Fruit fly (Drosophila melanogaster) whole organism, embryonic: ENCODE results near the gene CG32176.

Experiments used
- Adf1 ChIP-seq: fragments of 200-800 bp; sonication (Bioruptor generic); IDR thresholded peaks from 2 replicates; pipeline ENCODE4 v1.3.6; 2022; ENCODE audit warnings: missing biosample characterization, missing genetic modification characterization
- Antp ChIP-seq: fragments of 200-800 bp; sonication (Bioruptor generic); optimal IDR thresholded peaks from 3 replicates; lab custom pipeline; 2016; ENCODE audit warnings: missing biosample characterization, missing genetic modification characterization
- Awh ChIP-seq: fragments of 200-800 bp; sonication (Bioruptor generic); IDR thresholded peaks from 2 replicates; pipeline ENCODE4, ENCODE4 v1.3.6; 2022; ENCODE audit warnings: missing biosample characterization, missing genetic modification characterization
- BtbVII ChIP-seq: fragments of 200-800 bp; sonication (Bioruptor generic); optimal IDR thresholded peaks from 3 replicates; lab custom pipeline; 2017; ENCODE audit warnings: missing biosample characterization, mild to moderate bottlenecking, missing genetic modification characterization
- CG10366 ChIP-seq: fragments of 200-800 bp; sonication (Bioruptor generic); IDR thresholded peaks from 2 replicates; pipeline ENCODE4 v1.3.6; 2022; ENCODE audit warnings: missing biosample characterization, missing genetic modification characterization
- CG10959 ChIP-seq: fragments of 200-800 bp; sonication (Bioruptor generic); IDR thresholded peaks from 2 replicates; pipeline ENCODE4 v1.3.6; 2022; ENCODE audit warnings: missing biosample characterization, missing genetic modification characterization
- CG11398 ChIP-seq: fragments of 200-800 bp; sonication (Bioruptor generic); optimal IDR thresholded peaks from 2 replicates; lab custom pipeline; 2016; ENCODE audit warnings: missing biosample characterization, missing genetic modification characterization
- CG11695 ChIP-seq: fragments of 200-800 bp; sonication (Bioruptor generic); IDR thresholded peaks from 3 replicates; pipeline ENCODE4 v1.3.6; 2022; ENCODE audit warnings: missing biosample characterization, missing genetic modification characterization
- CG12236 ChIP-seq: fragments of 200-800 bp; sonication (Bioruptor generic); optimal IDR thresholded peaks from 2 replicates; lab custom pipeline; 2016; ENCODE audit warnings: missing biosample characterization, missing genetic modification characterization
- CG13894 ChIP-seq: fragments of 200-800 bp; sonication (Bioruptor generic); optimal IDR thresholded peaks from 3 replicates; lab custom pipeline; 2018; ENCODE audit warnings: missing biosample characterization, mild to moderate bottlenecking, missing genetic modification characterization, moderate library complexity
- CG17361 ChIP-seq: fragments of 200-800 bp; sonication (Bioruptor generic); IDR thresholded peaks from 3 replicates; pipeline ENCODE4 v1.3.6; 2022; ENCODE audit warnings: missing biosample characterization, missing genetic modification characterization
- CG17568 ChIP-seq: fragments of 200-800 bp; sonication (Bioruptor generic); optimal IDR thresholded peaks from 2 replicates; lab custom pipeline; 2018; ENCODE audit warnings: missing biosample characterization, mild to moderate bottlenecking, missing genetic modification characterization, moderate library complexity
- CG18476 ChIP-seq: fragments of 200-800 bp; sonication (Bioruptor generic); optimal IDR thresholded peaks from 2 replicates; lab custom pipeline; 2016; ENCODE audit warnings: missing biosample characterization, mild to moderate bottlenecking, missing genetic modification characterization
- CG31441 ChIP-seq: fragments of 200-800 bp; sonication (Bioruptor generic); IDR thresholded peaks from 2 replicates; pipeline ENCODE4 v1.3.6; 2022; ENCODE audit warnings: missing biosample characterization, missing genetic modification characterization
- CG32532 ChIP-seq: fragments of 200-800 bp; sonication (Bioruptor generic); IDR thresholded peaks from 2 replicates; pipeline ENCODE4 v1.3.6; 2022; ENCODE audit warnings: missing biosample characterization, missing genetic modification characterization
- CG32772 ChIP-seq: fragments of 200-800 bp; sonication (Bioruptor generic); IDR thresholded peaks from 2 replicates; pipeline ENCODE4 v1.3.6; 2022; ENCODE audit warnings: missing biosample characterization, missing genetic modification characterization
- CG33557 ChIP-seq: fragments of 200-800 bp; sonication (Bioruptor generic); optimal IDR thresholded peaks from 2 replicates; lab custom pipeline; 2019; ENCODE audit warnings: missing biosample characterization, mild to moderate bottlenecking, missing genetic modification characterization, moderate library complexity
- CG34224 ChIP-seq: fragments of 200-800 bp; sonication (Bioruptor generic); IDR thresholded peaks from 3 replicates; pipeline ENCODE4 v1.3.6; 2022; ENCODE audit warnings: missing biosample characterization, missing genetic modification characterization; ENCODE audit not compliant: partially characterized antibody
- CG6791 ChIP-seq: fragments of 200-800 bp; sonication (Bioruptor generic); IDR thresholded peaks from 3 replicates; pipeline ENCODE4 v1.3.6; 2022; ENCODE audit warnings: missing biosample characterization, missing genetic modification characterization; ENCODE audit not compliant: partially characterized antibody
- CG7745 ChIP-seq: fragments of 200-800 bp; sonication (Bioruptor generic); optimal IDR thresholded peaks from 2 replicates; lab custom pipeline; 2018; ENCODE audit warnings: missing biosample characterization, mild to moderate bottlenecking, missing genetic modification characterization, moderate library complexity
- CG8765 ChIP-seq: fragments of 200-800 bp; sonication (Bioruptor generic); IDR thresholded peaks from 2 replicates; pipeline ENCODE4 v1.3.6; 2022; ENCODE audit warnings: missing biosample characterization, missing genetic modification characterization
- Drgx ChIP-seq: fragments of 200-800 bp; sonication (Bioruptor generic); IDR thresholded peaks from 2 replicates; pipeline ENCODE4 v1.3.6; 2022; ENCODE audit warnings: missing biosample characterization, missing genetic modification characterization
- Eip74EF ChIP-seq, 2 experiments: fragments of 200-800 bp in 1 of 2; fragments of >200 bp in 1 of 2; sonication (Bioruptor generic) in 1 of 2; optimal IDR thresholded peaks; 2 replicates each; lab custom pipeline; 2017 to 2019; ENCODE audit warnings: missing biosample characterization in 2 of 2, missing genetic modification characterization in 2 of 2, mild to moderate bottlenecking in 1 of 2, moderate library complexity in 1 of 2
- Fer2 ChIP-seq: fragments of 200-800 bp; sonication (Bioruptor generic); optimal IDR thresholded peaks from 2 replicates; lab custom pipeline; 2018; ENCODE audit warnings: missing biosample characterization, mild to moderate bottlenecking, missing genetic modification characterization, moderate library complexity
- H2.0 ChIP-seq: fragments of 200-800 bp; sonication (Bioruptor generic); IDR thresholded peaks from 2 replicates; pipeline ENCODE4 v1.3.6; 2022; ENCODE audit warnings: missing biosample characterization, missing genetic modification characterization
- HHEX ChIP-seq: fragments of 200-800 bp; sonication (Bioruptor generic); optimal IDR thresholded peaks from 3 replicates; lab custom pipeline; 2017; ENCODE audit warnings: missing biosample characterization, mild to moderate bottlenecking, missing genetic modification characterization, missing genetic modification reagents
- Hmx ChIP-seq: fragments of 200-800 bp; sonication (Bioruptor generic); optimal IDR thresholded peaks from 2 replicates; lab custom pipeline; 2016; ENCODE audit warnings: missing biosample characterization, missing genetic modification characterization
- Hr78 ChIP-seq, 2 experiments: fragments of 200-800 bp in 1 of 2; fragments of >200 bp in 1 of 2; sonication (Bioruptor generic) in 1 of 2; optimal IDR thresholded peaks; 2 replicates each; lab custom pipeline; 2017 to 2019; ENCODE audit warnings: missing biosample characterization in 2 of 2, missing genetic modification characterization in 2 of 2, mild to moderate bottlenecking in 1 of 2, moderate library complexity in 1 of 2
- Nf-YA ChIP-seq: fragments of 200-800 bp; sonication (Bioruptor generic); IDR thresholded peaks from 2 replicates; pipeline ENCODE4 v1.3.6; 2022; ENCODE audit warnings: missing biosample characterization, missing genetic modification characterization
- Pdp1 ChIP-seq, 2 experiments: fragments of 200-800 bp; sonication (Bioruptor generic); optimal IDR thresholded peaks; 3 replicates each; lab custom pipeline; 2016; ENCODE audit warnings: missing biosample characterization in 2 of 2, missing genetic modification characterization in 2 of 2, mild to moderate bottlenecking in 1 of 2, moderate library complexity in 1 of 2
- Rfx ChIP-seq: fragments of 200-800 bp; sonication (Bioruptor generic); IDR thresholded peaks from 2 replicates; pipeline ENCODE4 v1.3.6; 2022; ENCODE audit warnings: missing biosample characterization, missing genetic modification characterization
- Xbp1 ChIP-seq: fragments of 200-800 bp; sonication (Bioruptor generic); optimal IDR thresholded peaks from 3 replicates; lab custom pipeline; 2016; ENCODE audit warnings: missing biosample characterization, mild to moderate bottlenecking, missing genetic modification characterization
- ara ChIP-seq: fragments of 200-800 bp; sonication (Bioruptor generic); IDR thresholded peaks from 2 replicates; pipeline ENCODE4 v1.3.6; 2022; ENCODE audit warnings: missing biosample characterization, missing genetic modification characterization
- chn ChIP-seq: fragments of 200-800 bp; sonication (Bioruptor generic); optimal IDR thresholded peaks from 2 replicates; lab custom pipeline; 2016; ENCODE audit warnings: missing biosample characterization, missing genetic modification characterization
- dpn ChIP-seq, 2 experiments: fragments of 200-800 bp; sonication (Bioruptor generic); optimal IDR thresholded peaks; 3 replicates each; lab custom pipeline; 2016; ENCODE audit warnings: missing biosample characterization in 2 of 2, missing genetic modification characterization in 2 of 2
- ftz-f1 ChIP-seq: fragments of 200-800 bp; sonication (Bioruptor generic); optimal IDR thresholded peaks from 2 replicates; lab custom pipeline; 2016; ENCODE audit warnings: missing biosample characterization, missing genetic modification characterization
- ham ChIP-seq: fragments of 200-800 bp; sonication (Bioruptor generic); IDR thresholded peaks from 2 replicates; pipeline ENCODE4 v1.3.6; 2022; ENCODE audit warnings: missing biosample characterization, missing genetic modification characterization
- insv ChIP-seq, 2 experiments: fragments of 200-800 bp; sonication (Bioruptor generic); optimal IDR thresholded peaks; 3 replicates each; lab custom pipeline; 2016 to 2018; ENCODE audit warnings: missing biosample characterization in 2 of 2, missing genetic modification characterization in 2 of 2
- inv ChIP-seq: fragments of 200-800 bp; sonication (Bioruptor generic); IDR thresholded peaks from 2 replicates; pipeline ENCODE4 v1.3.6; 2022; ENCODE audit warnings: missing biosample characterization, missing genetic modification characterization; ENCODE audit not compliant: partially characterized antibody
- kah ChIP-seq: fragments of 200-800 bp; sonication (Bioruptor generic); optimal IDR thresholded peaks from 2 replicates; lab custom pipeline; 2018; ENCODE audit warnings: missing biosample characterization, mild to moderate bottlenecking, missing genetic modification characterization
- nom ChIP-seq: fragments of 200-800 bp; sonication (Bioruptor generic); optimal IDR thresholded peaks from 2 replicates; lab custom pipeline; 2017; ENCODE audit warnings: missing biosample characterization, missing genetic modification characterization, mild to moderate bottlenecking, moderate library complexity, missing genetic modification reagents
- onecut ChIP-seq: fragments of 200-800 bp; sonication (Bioruptor generic); IDR thresholded peaks from 2 replicates; pipeline ENCODE4 v1.3.6; 2022; ENCODE audit warnings: missing biosample characterization, missing genetic modification characterization
- pnt ChIP-seq: fragments of 200-800 bp; sonication (Bioruptor generic); optimal IDR thresholded peaks from 3 replicates; lab custom pipeline; 2016; ENCODE audit warnings: missing biosample characterization, missing genetic modification characterization
- slp2 ChIP-seq: fragments of 200-800 bp; sonication (Bioruptor generic); optimal IDR thresholded peaks from 2 replicates; lab custom pipeline; 2016; ENCODE audit warnings: missing biosample characterization, missing genetic modification characterization
- sug ChIP-seq: fragments of 200-800 bp; optimal IDR thresholded peaks from 2 replicates; lab custom pipeline; 2019; ENCODE audit warnings: missing biosample characterization, mild to moderate bottlenecking, missing genetic modification characterization, moderate library complexity
- unpg ChIP-seq: fragments of 200-800 bp; sonication (Bioruptor generic); optimal IDR thresholded peaks from 3 replicates; lab custom pipeline; 2018; ENCODE audit warnings: missing biosample characterization, mild to moderate bottlenecking, missing genetic modification characterization, moderate library complexity
- usp ChIP-seq: fragments of >200 bp; optimal IDR thresholded peaks from 2 replicates; lab custom pipeline; 2017; ENCODE audit warnings: missing biosample characterization, missing genetic modification characterization
- vvl ChIP-seq: fragments of 200-800 bp; sonication (Bioruptor generic); IDR thresholded peaks from 2 replicates; pipeline ENCODE4 v1.3.6; 2022; ENCODE audit warnings: missing biosample characterization, missing genetic modification characterization

CG32176 gene

dm6 chr3L:17433555-17433954, at the start of gene CG32176, which contains the start of gene Coq4 (continued):
- TF ChIP-seq CG10959 (GFP tag; lab: Robert Waterston, UW), result peak; percentile 97
- TF ChIP-seq CG10366 (GFP tag; lab: Robert Waterston, UW), result peak; percentile 98
- TF ChIP-seq Drgx (GFP tag; lab: Robert Waterston, UW), result peak; percentile 96
- TF ChIP-seq CG12236, result peak; percentile 92
- TF ChIP-seq CG6791 (GFP tag; lab: Robert Waterston, UW), result peak; percentile 76; the same call in 2 of the 3 replicates
- TF ChIP-seq CG18476, result peak; percentile 97
- peak; percentile 52; the same call in 2 of the 3 replicates for TF ChIP-seq CG34224 (GFP tag; lab: Robert Waterston, UW)
- peak; percentile 92 for TF ChIP-seq Nf-YA
- TF ChIP-seq BtbVII (GFP tag; lab: Kevin White, UChicago), result peak; percentile 94
- TF ChIP-seq CG11695 (GFP tag; lab: Robert Waterston, UW), result peak; percentile 97
- peak; percentile 92 for TF ChIP-seq ham (GFP tag; lab: Robert Waterston, UW)
- peak; percentile 99 for TF ChIP-seq dpn (GFP tag; optimal IDR thresholded peaks at IDR 0.05; lab: Kevin White, UChicago)
- peak; percentile 98 for TF ChIP-seq slp2 (GFP tag; lab: Kevin White, UChicago)
- TF ChIP-seq nom (GFP tag; lab: Kevin White, UChicago), result peak; percentile 83
- TF ChIP-seq Adf1 (GFP tag; lab: Robert Waterston, UW), result peak; percentile 86
- peak; percentile 95 for TF ChIP-seq CG11398 (GFP tag; lab: Kevin White, UChicago)
- peak; percentile 99 for TF ChIP-seq Xbp1 (GFP tag; lab: Kevin White, UChicago)
- TF ChIP-seq HHEX (GFP tag; lab: Kevin White, UChicago), result peak; percentile 96
- TF ChIP-seq Eip74EF (GFP tag; optimal IDR thresholded peaks at IDR 0.05; lab: Kevin White, UChicago), result peak in 1 of 2 experiments; percentile 89
- TF ChIP-seq ara (GFP tag; lab: Robert Waterston, UW), result peak; percentile 96
- peak; percentile 97 for TF ChIP-seq CG8765 (GFP tag; lab: Robert Waterston, UW)
- TF ChIP-seq usp (GFP tag; lab: Kevin White, UChicago), result no peak
- peak; percentile 56 for TF ChIP-seq CG7745 (tag; lab: Kevin White, UChicago)
- peak; percentile 95 for TF ChIP-seq Hmx (GFP tag; lab: Kevin White, UChicago)
- TF ChIP-seq CG32532 (GFP tag; lab: Robert Waterston, UW), result peak; percentile 99
- peak; percentile 99 for TF ChIP-seq chn (GFP tag; lab: Kevin White, UChicago)
- TF ChIP-seq pnt (GFP tag; lab: Kevin White, UChicago), result peak; percentile 98
- peak; percentile 99 for TF ChIP-seq Rfx (GFP tag; lab: Robert Waterston, UW)
- TF ChIP-seq inv, result peak; percentile 59
- peak; percentile 98 for TF ChIP-seq H2.0 (GFP tag; lab: Robert Waterston, UW)

- no peak for TF ChIP-seq insv (GFP tag; optimal IDR thresholded peaks at IDR 0.05; lab: Kevin White, UChicago)
- no peak for TF ChIP-seq Antp (GFP tag; lab: Kevin White, UChicago)
- no peak for TF ChIP-seq CG17361
- TF ChIP-seq CG13894 (tag; lab: Kevin White, UChicago), result peak; percentile 65
- TF ChIP-seq Pdp1 (GFP tag; optimal IDR thresholded peaks at IDR 0.05; lab: Kevin White, UChicago), result peak in 1 of 2 experiments; percentile 84
- no peak for TF ChIP-seq onecut (GFP tag; lab: Robert Waterston, UW)
- TF ChIP-seq ftz-f1 (GFP tag; lab: Kevin White, UChicago), result peak; percentile 2
- TF ChIP-seq CG32772 (GFP tag; lab: Robert Waterston, UW), result no peak
- TF ChIP-seq kah (GFP tag; lab: Kevin White, UChicago), result no peak
- no peak for TF ChIP-seq CG17568 (GFP tag; lab: Kevin White, UChicago)
- no peak for TF ChIP-seq CG31441 (GFP tag; lab: Robert Waterston, UW)
- TF ChIP-seq sug (tag; lab: Kevin White, UChicago), result no peak
- no peak for TF ChIP-seq Fer2 (tag; lab: Kevin White, UChicago)
- TF ChIP-seq Eip74EF (GFP tag; optimal IDR thresholded peaks at IDR 0.05; lab: Kevin White, UChicago), result peak in 1 of 2 experiments; percentile 28
- peak; percentile 89 for TF ChIP-seq vvl (GFP tag; lab: Robert Waterston, UW)
- TF ChIP-seq Hr78 (GFP tag; optimal IDR thresholded peaks at IDR 0.05; lab: Kevin White, UChicago), result peak in 1 of 2 experiments; percentile 59
- TF ChIP-seq Awh, result peak; percentile 28; the same call in 1 of the 2 replicates
- TF ChIP-seq unpg (GFP tag; lab: Kevin White, UChicago), result no peak
- TF ChIP-seq CG33557 (GFP tag; lab: Kevin White, UChicago), result no peak
- TF ChIP-seq CG32532 (GFP tag; lab: Robert Waterston, UW), result 0 out of 2 replicates have a peak, but pooled peaks have one; percentile 5
Observed at dm6 chr3L:17386612-17387382, 46.9 kb upstream of the CG32176 start.
